Worm (Caenorhabditis elegans) whole organism, young adult: ENCODE data around the gene srh-240.

Experiments
- T07F8.4 ChIP-seq: sonication (generic microtip); optimal IDR thresholded peaks from 2 replicates; lab custom pipeline; 2016; ENCODE audit warnings: mild to moderate bottlenecking, missing genetic modification characterization, moderate library complexity, missing compliant biosample characterization
- Y67H2A.10 ChIP-seq: fragments of 200-800 bp; sonication (Bioruptor generic); conservative IDR thresholded peaks from 2 replicates; pipeline ENCODE4 v1.3.6; 2022; ENCODE audit warnings: missing genetic modification reagents, missing genetic modification characterization, missing compliant biosample characterization
- Y79H2A.3 ChIP-seq: fragments of 200-800 bp; sonication (Bioruptor generic); conservative IDR thresholded peaks from 2 replicates; pipeline ENCODE4 v1.3.6; 2022; ENCODE audit warnings: missing genetic modification reagents, missing genetic modification characterization, missing compliant biosample characterization
- ccch-3 ChIP-seq: fragments of 200-800 bp; sonication (Bioruptor generic); optimal IDR thresholded peaks from 2 replicates; lab custom pipeline; 2018; ENCODE audit warnings: mild to moderate bottlenecking, missing genetic modification characterization, missing compliant biosample characterization
- hrde-1 ChIP-seq: sonication (generic microtip); optimal IDR thresholded peaks from 2 replicates; lab custom pipeline; 2016; ENCODE audit warnings: missing genetic modification characterization, mild to moderate bottlenecking, missing compliant biosample characterization, moderate library complexity, missing genotype, missing genetic modification reagents, borderline replicate concordance
- let-526 ChIP-seq: fragments of 200-800 bp; sonication (Bioruptor generic); IDR thresholded peaks from 2 replicates; pipeline ENCODE4 v1.3.6; 2022; ENCODE audit warnings: missing genetic modification reagents, missing genetic modification characterization, missing compliant biosample characterization
- snpc-4 ChIP-seq, 5 experiments: fragments of 150-350 bp in 1 of 5; sonication (generic microtip) in 4 of 5; optimal IDR thresholded peaks; 2 replicates each; lab custom pipeline; 2014 to 2018; ENCODE audit warnings: missing genetic modification characterization in 5 of 5, missing biosample characterization in 3 of 5, antibody characterized with exemption in 2 of 5, mild to moderate bottlenecking in 2 of 5, missing compliant biosample characterization in 2 of 5, missing genotype in 2 of 5, moderate library complexity in 2 of 5, missing genetic modification reagents in 1 of 5
- tbx-9 ChIP-seq: sonication (generic microtip); optimal IDR thresholded peaks from 2 replicates; lab custom pipeline; 2016; ENCODE audit warnings: borderline replicate concordance, missing genetic modification characterization, inconsistent platforms, missing compliant biosample characterization
- zim-3 ChIP-seq: sonication (generic microtip); optimal IDR thresholded peaks from 2 replicates; lab custom pipeline; 2017; ENCODE audit warnings: mild to moderate bottlenecking, missing genetic modification characterization, moderate library complexity, missing compliant biosample characterization

DNA sequence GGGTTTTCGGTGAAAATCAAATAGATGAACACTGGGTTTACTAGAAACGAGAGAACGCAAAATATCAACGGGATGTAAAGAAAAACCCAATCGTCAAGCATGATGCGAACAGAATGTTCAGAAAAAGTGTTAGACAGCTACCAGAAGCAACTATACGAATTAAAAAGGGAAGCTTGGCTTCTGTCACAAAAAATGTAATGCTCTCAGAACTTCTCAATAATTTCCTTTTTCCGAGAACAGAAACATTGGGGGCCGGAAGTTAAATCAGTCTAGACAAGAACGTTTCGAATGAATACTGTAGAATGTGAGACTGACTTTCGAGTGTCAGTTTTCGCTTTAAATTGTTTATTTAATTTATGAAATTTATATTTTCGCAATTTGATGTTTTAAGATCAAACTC lies 5.3 kb upstream of the srh-240 start, which contains the start of gene srj-54:
- TF ChIP-seq snpc-4 (GFP tag; optimal IDR thresholded peaks at IDR 0.05; lab: Kevin White, UChicago): no peak
- no peak for TF ChIP-seq snpc-4 (tag; optimal IDR thresholded peaks at IDR 0.05; lab: Kevin White, UChicago)
- no peak for TF ChIP-seq let-526
- no peak for TF ChIP-seq T07F8.4 (tag; lab: Kevin White, UChicago)
- TF ChIP-seq Y67H2A.10 (GFP tag; lab: Robert Waterston, UW): no peak
- TF ChIP-seq zim-3 (tag; lab: Kevin White, UChicago): no peak
- TF ChIP-seq ccch-3 (GFP tag; lab: Kevin White, UChicago): no peak
- no peak for TF ChIP-seq hrde-1
- TF ChIP-seq Y79H2A.3 (GFP tag; lab: Robert Waterston, UW): no peak
- no peak for TF ChIP-seq tbx-9 (tag; lab: Kevin White, UChicago)
